Worm (Caenorhabditis elegans) whole organism, L2 larva: ENCODE measurements around the gene hira-1.

Experiments
- R02D3.7 ChIP-seq: fragments of 150-350 bp; optimal IDR thresholded peaks from 2 replicates; lab custom pipeline; 2014; ENCODE audit warnings: missing biosample characterization, missing genetic modification characterization
- Y55F3AM.14 ChIP-seq: fragments of 200-800 bp; sonication (Bioruptor generic); optimal IDR thresholded peaks from 2 replicates; lab custom pipeline; 2018; ENCODE audit warnings: mild to moderate bottlenecking, missing genetic modification characterization, missing compliant biosample characterization
- ZK546.5 ChIP-seq: sonication (generic microtip); optimal IDR thresholded peaks from 2 replicates; lab custom pipeline; 2017; ENCODE audit warnings: missing biosample characterization, missing genetic modification characterization
- alr-1 ChIP-seq: fragments of 150-350 bp; optimal IDR thresholded peaks from 2 replicates; lab custom pipeline; 2014; ENCODE audit warnings: missing biosample characterization, missing genetic modification characterization
- ama-1 ChIP-seq: fragments of 150-350 bp; optimal IDR thresholded peaks from 2 replicates; lab custom pipeline; 2018; ENCODE audit warnings: inconsistent platforms
- ceh-16 ChIP-seq: fragments of 150-350 bp; optimal IDR thresholded peaks from 2 replicates; lab custom pipeline; 2014; ENCODE audit warnings: missing biosample characterization, missing genetic modification characterization
- ceh-82 ChIP-seq: fragments of 150-350 bp; optimal IDR thresholded peaks from 2 replicates; lab custom pipeline; 2014; ENCODE audit warnings: missing biosample characterization, missing genetic modification characterization
- crh-2 ChIP-seq: sonication (generic microtip); optimal IDR thresholded peaks from 2 replicates; lab custom pipeline; 2017; ENCODE audit warnings: missing biosample characterization, missing genetic modification characterization
- dmd-4 ChIP-seq: sonication (generic microtip); optimal IDR thresholded peaks from 2 replicates; lab custom pipeline; 2017; ENCODE audit warnings: missing biosample characterization, missing genetic modification characterization
- egl-27 ChIP-seq: sonication (generic microtip); optimal IDR thresholded peaks from 3 replicates; lab custom pipeline; 2017; ENCODE audit warnings: missing biosample characterization, missing genetic modification reagents, missing genetic modification characterization
- fos-1 ChIP-seq: fragments of 150-350 bp; optimal IDR thresholded peaks from 2 replicates; lab custom pipeline; 2014; ENCODE audit warnings: missing biosample characterization, missing genetic modification characterization
- gmeb-1 ChIP-seq: fragments of 150-350 bp; optimal IDR thresholded peaks from 2 replicates; lab custom pipeline; 2014; ENCODE audit warnings: missing biosample characterization, missing genetic modification characterization
- lin-11 ChIP-seq: fragments of 150-350 bp; sonication (generic microtip); optimal IDR thresholded peaks from 2 replicates; lab custom pipeline; 2014; ENCODE audit warnings: missing biosample characterization, missing genetic modification characterization, inconsistent platforms, mixed read lengths
- lin-13 ChIP-seq: fragments of 150-350 bp; optimal IDR thresholded peaks from 2 replicates; lab custom pipeline; 2014; ENCODE audit warnings: missing biosample characterization, missing genetic modification reagents, missing genetic modification characterization
- lin-39 ChIP-seq: fragments of 150-350 bp; optimal IDR thresholded peaks from 2 replicates; lab custom pipeline; 2014; ENCODE audit warnings: missing biosample characterization, missing genetic modification reagents, missing genetic modification characterization
- mbf-1 ChIP-seq: sonication (generic microtip); optimal IDR thresholded peaks from 2 replicates; lab custom pipeline; 2017; ENCODE audit warnings: missing biosample characterization, missing genetic modification characterization
- mdl-1 ChIP-seq, 2 experiments: fragments of 150-350 bp in 1 of 2; sonication (generic microtip) in 1 of 2; optimal IDR thresholded peaks; 2 replicates each; lab custom pipeline; 2017; ENCODE audit warnings: missing biosample characterization in 2 of 2, missing genetic modification characterization in 2 of 2
- nhr-10 ChIP-seq: sonication (generic microtip); optimal IDR thresholded peaks from 2 replicates; lab custom pipeline; 2017; ENCODE audit warnings: missing biosample characterization, missing genetic modification characterization
- nhr-11 ChIP-seq: fragments of 150-350 bp; optimal IDR thresholded peaks from 2 replicates; lab custom pipeline; 2014; ENCODE audit warnings: missing biosample characterization, missing genetic modification characterization
- nhr-12 ChIP-seq: fragments of 150-350 bp; optimal IDR thresholded peaks from 2 replicates; lab custom pipeline; 2014; ENCODE audit warnings: missing biosample characterization, missing genetic modification characterization
- nhr-129 ChIP-seq: fragments of 150-350 bp; optimal IDR thresholded peaks from 2 replicates; lab custom pipeline; 2014; ENCODE audit warnings: missing biosample characterization, missing genetic modification characterization
- nhr-237 ChIP-seq: fragments of 150-350 bp; optimal IDR thresholded peaks from 2 replicates; lab custom pipeline; 2014; ENCODE audit warnings: missing biosample characterization, missing genetic modification characterization
- nhr-25 ChIP-seq: fragments of 150-350 bp; sonication (generic microtip); optimal IDR thresholded peaks from 3 replicates; lab custom pipeline; 2014; ENCODE audit warnings: missing biosample characterization, missing genetic modification characterization
- nhr-6 ChIP-seq: fragments of 150-350 bp; optimal IDR thresholded peaks from 2 replicates; lab custom pipeline; 2014; ENCODE audit warnings: missing biosample characterization, missing genetic modification characterization
- nhr-77 ChIP-seq: fragments of 150-350 bp; optimal IDR thresholded peaks from 2 replicates; lab custom pipeline; 2014; ENCODE audit warnings: missing biosample characterization, missing genetic modification characterization
- peb-1 ChIP-seq: fragments of 150-350 bp; optimal IDR thresholded peaks from 2 replicates; lab custom pipeline; 2014; ENCODE audit warnings: missing biosample characterization, missing genetic modification characterization
- skn-1 ChIP-seq: sonication (generic microtip); optimal IDR thresholded peaks from 2 replicates; lab custom pipeline; 2017; ENCODE audit warnings: missing biosample characterization, missing genetic modification characterization
- sma-3 ChIP-seq: sonication (generic microtip); optimal IDR thresholded peaks from 2 replicates; lab custom pipeline; 2016; ENCODE audit warnings: missing genetic modification reagents, missing genetic modification characterization, missing compliant biosample characterization
- sma-9 ChIP-seq, 2 experiments: fragments of 150-350 bp in 1 of 2; sonication (generic microtip) in 1 of 2; optimal IDR thresholded peaks; 2 replicates each; lab custom pipeline; 2014 to 2016; ENCODE audit warnings: missing genetic modification characterization in 2 of 2, mild to moderate bottlenecking in 1 of 2, missing biosample characterization in 1 of 2, missing compliant biosample characterization in 1 of 2, missing genetic modification reagents in 1 of 2, moderate library complexity in 1 of 2
- snpc-4 ChIP-seq: fragments of 150-350 bp; optimal IDR thresholded peaks from 2 replicates; lab custom pipeline; 2014; ENCODE audit warnings: missing biosample characterization, missing genetic modification characterization
- unc-39 ChIP-seq: fragments of 150-350 bp; optimal IDR thresholded peaks from 2 replicates; lab custom pipeline; 2014; ENCODE audit warnings: missing biosample characterization, missing genetic modification characterization
- unc-55 ChIP-seq: fragments of 150-350 bp; sonication (generic microtip); optimal IDR thresholded peaks from 3 replicates; lab custom pipeline; 2014; ENCODE audit warnings: missing biosample characterization, missing genetic modification reagents, missing genetic modification characterization
- unc-62 ChIP-seq: fragments of 150-350 bp; optimal IDR thresholded peaks from 2 replicates; lab custom pipeline; 2014; ENCODE audit warnings: missing biosample characterization, missing genetic modification reagents, missing genetic modification characterization
- zag-1 ChIP-seq: fragments of 150-350 bp; optimal IDR thresholded peaks from 2 replicates; lab custom pipeline; 2014; ENCODE audit warnings: missing biosample characterization, missing genetic modification characterization
- ztf-1 ChIP-seq: fragments of 200-800 bp; sonication (Bioruptor generic); conservative IDR thresholded peaks from 2 replicates; pipeline ENCODE4 v1.3.6; 2022; ENCODE audit warnings: missing genetic modification characterization, missing compliant biosample characterization

hira-1 gene

ce11 chrIII:5179166-5179565 lies 11.8 kb upstream of the hira-1 start:
- TF ChIP-seq nhr-237 (tag; lab: Kevin White, UChicago) (no peak), mbf-1 (no peak), crh-2 (tag; lab: Kevin White, UChicago) (no peak), egl-27 (tag; lab: Kevin White, UChicago) (no peak), sma-3 (GFP tag; lab: Kevin White, UChicago) (no peak), zag-1 (tag; lab: Kevin White, UChicago) (no peak), nhr-25 (tag; lab: Kevin White, UChicago) (no peak), ZK546.5 (no peak), unc-55 (GFP tag; lab: Kevin White, UChicago) (no peak), Y55F3AM.14 (GFP tag; lab: Kevin White, UChicago) (no peak), ceh-16 (tag; lab: Kevin White, UChicago) (no peak), unc-39 (tag; lab: Kevin White, UChicago) (no peak), snpc-4 (tag; lab: Kevin White, UChicago) (no peak), nhr-77 (tag; lab: Kevin White, UChicago) (no peak), skn-1 (tag; lab: Kevin White, UChicago) (no peak), nhr-12 (tag; lab: Kevin White, UChicago) (no peak), R02D3.7 (no peak), fos-1 (tag; lab: Kevin White, UChicago) (no peak), ama-1 (no peak)

ce11 chrIII:5180588-5180987 lies 10.3 kb upstream of the hira-1 start:
- TF ChIP-seq zag-1 (tag; lab: Kevin White, UChicago) = no peak
- TF ChIP-seq lin-39 (tag; lab: Kevin White, UChicago) = no peak
- no peak for TF ChIP-seq skn-1 (tag; lab: Kevin White, UChicago)
- no peak for TF ChIP-seq alr-1 (tag; lab: Kevin White, UChicago)
- TF ChIP-seq ceh-82 (tag; lab: Kevin White, UChicago) = no peak
- no peak for TF ChIP-seq ceh-16 (tag; lab: Kevin White, UChicago)
- no peak for TF ChIP-seq gmeb-1 (tag; lab: Kevin White, UChicago)
- TF ChIP-seq fos-1 (tag; lab: Kevin White, UChicago) = peak; percentile 51
- no peak for TF ChIP-seq snpc-4 (tag; lab: Kevin White, UChicago)
- no peak for TF ChIP-seq unc-55 (GFP tag; lab: Kevin White, UChicago)
- no peak for TF ChIP-seq lin-11
- TF ChIP-seq nhr-129 (tag; lab: Kevin White, UChicago) = peak; percentile 33
- TF ChIP-seq mdl-1 (tag; optimal IDR thresholded peaks at IDR 0.05; lab: Kevin White, UChicago) = no peak
- no peak for TF ChIP-seq ztf-1 (GFP tag; lab: Robert Waterston, UW)
- TF ChIP-seq, all 48 proteins: peak for 2

ce11 chrIII:5181217-5181616 lies 9.7 kb upstream of the hira-1 start:
- TF ChIP-seq nhr-129 (tag; lab: Kevin White, UChicago) (peak; percentile 42), fos-1 (tag; lab: Kevin White, UChicago) (peak; percentile 22), unc-39 (tag; lab: Kevin White, UChicago) (no peak)

ce11 chrIII:5181641-5182040 lies 9.3 kb upstream of the hira-1 start:
- no peak for TF ChIP-seq peb-1 (tag; lab: Kevin White, UChicago)
- TF ChIP-seq nhr-11 (tag; lab: Kevin White, UChicago) = no peak
- TF ChIP-seq ceh-16 (tag; lab: Kevin White, UChicago) = no peak
- no peak for TF ChIP-seq ztf-1 (GFP tag; lab: Robert Waterston, UW)
- no peak for TF ChIP-seq nhr-10 (tag; lab: Kevin White, UChicago)
- TF ChIP-seq crh-2 (tag; lab: Kevin White, UChicago) = no peak
- no peak for TF ChIP-seq ama-1
- TF ChIP-seq nhr-6 (tag; lab: Kevin White, UChicago) = no peak
- TF ChIP-seq lin-13 (GFP tag; lab: Kevin White, UChicago) = no peak
- TF ChIP-seq unc-62 (GFP tag; lab: Kevin White, UChicago) = no peak
- no peak for TF ChIP-seq mbf-1

ce11 chrIII:5183372-5183771 lies 7.6 kb upstream of the hira-1 start:
- TF ChIP-seq dmd-4 (no peak), unc-55 (GFP tag; lab: Kevin White, UChicago) (peak; percentile 3), nhr-129 (tag; lab: Kevin White, UChicago) (peak; percentile 36), nhr-10 (tag; lab: Kevin White, UChicago) (no peak), sma-9 (GFP tag; optimal IDR thresholded peaks at IDR 0.05; lab: Kevin White, UChicago) (no peak), sma-9 (tag; optimal IDR thresholded peaks at IDR 0.05; lab: Kevin White, UChicago) (no peak), nhr-12 (tag; lab: Kevin White, UChicago) (no peak)
